Worm (Caenorhabditis elegans) whole organism, early embryonic: ENCODE data around the gene sri-21.

Source experiments
- B0310.2 ChIP-seq: sonication (generic microtip); optimal IDR thresholded peaks from 2 replicates; lab custom pipeline; 2016; ENCODE audit warnings: mild to moderate bottlenecking, missing genetic modification characterization, missing compliant biosample characterization
- F13C5.2 ChIP-seq: sonication (generic microtip); optimal IDR thresholded peaks from 2 replicates; lab custom pipeline; 2017; ENCODE audit warnings: mild to moderate bottlenecking, missing genetic modification characterization, inconsistent platforms, missing compliant biosample characterization
- aly-1 ChIP-seq: sonication (generic microtip); optimal IDR thresholded peaks from 2 replicates; lab custom pipeline; 2016; ENCODE audit warnings: missing genetic modification characterization, missing compliant biosample characterization
- ama-1 ChIP-seq: fragments of 150-350 bp; optimal IDR thresholded peaks from 2 replicates; lab custom pipeline; 2014
- ceh-13 ChIP-seq: fragments of 200-800 bp; sonication (Bioruptor generic); optimal IDR thresholded peaks from 2 replicates; lab custom pipeline; 2018; ENCODE audit warnings: mild to moderate bottlenecking, missing genetic modification characterization, missing compliant biosample characterization
- ceh-36 ChIP-seq: sonication (generic microtip); optimal IDR thresholded peaks from 2 replicates; lab custom pipeline; 2016; ENCODE audit warnings: missing genetic modification characterization, inconsistent platforms, missing compliant biosample characterization
- ets-7 ChIP-seq: sonication (generic microtip); optimal IDR thresholded peaks from 2 replicates; lab custom pipeline; 2016; ENCODE audit warnings: missing genotype, missing genetic modification characterization, missing compliant biosample characterization
- flt-1 ChIP-seq: fragments of 200-800 bp; sonication (Bioruptor generic); IDR thresholded peaks from 2 replicates; pipeline ENCODE4 v1.3.6; 2022; ENCODE audit warnings: missing genetic modification characterization, missing compliant biosample characterization
- hmbx-1 ChIP-seq: sonication (generic microtip); optimal IDR thresholded peaks from 2 replicates; lab custom pipeline; 2016; ENCODE audit warnings: mild to moderate bottlenecking, missing genetic modification characterization, missing compliant biosample characterization
- hmg-4 ChIP-seq: fragments of 200-800 bp; sonication (Bioruptor generic); optimal IDR thresholded peaks from 2 replicates; lab custom pipeline; 2018; ENCODE audit warnings: mild to moderate bottlenecking, missing genetic modification characterization, missing compliant biosample characterization
- hnd-1 ChIP-seq: sonication (generic microtip); optimal IDR thresholded peaks from 2 replicates; lab custom pipeline; 2016; ENCODE audit warnings: missing genetic modification characterization, missing compliant biosample characterization
- pes-1 ChIP-seq: fragments of 200-800 bp; sonication (Bioruptor generic); IDR thresholded peaks from 2 replicates; pipeline ENCODE4 v1.3.6; 2022; ENCODE audit warnings: missing genetic modification reagents, missing genetic modification characterization, missing compliant biosample characterization
- scrt-1 ChIP-seq: fragments of 200-800 bp; sonication (Bioruptor generic); IDR thresholded peaks from 2 replicates; pipeline ENCODE4 v1.3.6; 2022; ENCODE audit warnings: missing genetic modification characterization, missing compliant biosample characterization
- sea-1 ChIP-seq: fragments of 200-800 bp; sonication (Bioruptor generic); conservative IDR thresholded peaks from 2 replicates; pipeline ENCODE4 v1.3.6; 2022; ENCODE audit warnings: missing genetic modification characterization, missing compliant biosample characterization
- tbx-11 ChIP-seq: fragments of 200-800 bp; sonication (Bioruptor generic); IDR thresholded peaks from 2 replicates; pipeline ENCODE4 v1.3.6; 2022; ENCODE audit warnings: missing genetic modification characterization, missing compliant biosample characterization
- tbx-37 ChIP-seq: fragments of 200-800 bp; sonication (Bioruptor generic); conservative IDR thresholded peaks from 2 replicates; pipeline ENCODE4 v1.3.6; 2022; ENCODE audit warnings: missing genetic modification reagents, missing genetic modification characterization, missing compliant biosample characterization
- tra-4 ChIP-seq: sonication (generic microtip); optimal IDR thresholded peaks from 2 replicates; lab custom pipeline; 2017; ENCODE audit warnings: missing genetic modification characterization, missing compliant biosample characterization

sri-21 gene

ce11 chrV:3541117-3541516 lies 8.5 kb upstream of the sri-21 start, which contains the start of gene srbc-67:
srbc-67 (minus strand) TSS chrV:3541217.
- TF ChIP-seq hmg-4 (GFP tag; lab: Kevin White, UChicago) (no peak), ets-7 (tag; lab: Kevin White, UChicago) (no peak), hnd-1 (tag; lab: Kevin White, UChicago) (no peak), tra-4 (no peak), pes-1 (GFP tag; lab: Robert Waterston, UW) (no peak), hmbx-1 (tag; lab: Kevin White, UChicago) (no peak), ceh-36 (tag; lab: Kevin White, UChicago) (no peak), sea-1 (GFP tag; lab: Robert Waterston, UW) (no peak), aly-1 (tag; lab: Kevin White, UChicago) (no peak), tbx-11 (GFP tag; lab: Robert Waterston, UW) (no peak), scrt-1 (GFP tag; lab: Robert Waterston, UW) (no peak), flt-1 (no peak), ama-1 (lab: Kevin White, UChicago) (no peak), B0310.2 (no peak), F13C5.2 (tag; lab: Kevin White, UChicago) (no peak), ceh-13 (no peak), tbx-37 (no peak)

ce11 chrV:3543344-3543743 lies 6.3 kb upstream of the sri-21 start, which contains the start of gene nhr-222:
nhr-222 (minus strand) TSS chrV:3543444.
- no peak for TF ChIP-seq ama-1 (lab: Kevin White, UChicago)
- TF ChIP-seq sea-1 (GFP tag; lab: Robert Waterston, UW) = no peak
- no peak for TF ChIP-seq flt-1
- TF ChIP-seq hmg-4 (GFP tag; lab: Kevin White, UChicago) = no peak
- no peak for TF ChIP-seq F13C5.2 (tag; lab: Kevin White, UChicago)
- TF ChIP-seq hnd-1 (tag; lab: Kevin White, UChicago) = no peak
- no peak for TF ChIP-seq ceh-13
- TF ChIP-seq tra-4 = no peak
- no peak for TF ChIP-seq aly-1 (tag; lab: Kevin White, UChicago)
- no peak for TF ChIP-seq pes-1 (GFP tag; lab: Robert Waterston, UW)

ce11 chrV:3546517-3546916 lies 3.1 kb upstream of the sri-21 start, which contains the start of gene srbc-68:
srbc-68 (minus strand) TSS chrV:3546617.
- no peak for TF ChIP-seq sea-1 (GFP tag; lab: Robert Waterston, UW)
- no peak for TF ChIP-seq ets-7 (tag; lab: Kevin White, UChicago)
- TF ChIP-seq hmbx-1 (tag; lab: Kevin White, UChicago) = no peak
- TF ChIP-seq tra-4 = no peak
- no peak for TF ChIP-seq B0310.2
- TF ChIP-seq ceh-36 (tag; lab: Kevin White, UChicago) = no peak
- no peak for TF ChIP-seq flt-1
- TF ChIP-seq tbx-11 (GFP tag; lab: Robert Waterston, UW) = no peak
- TF ChIP-seq scrt-1 (GFP tag; lab: Robert Waterston, UW) = no peak
- TF ChIP-seq tbx-37 = no peak
- TF ChIP-seq F13C5.2 (tag; lab: Kevin White, UChicago) = no peak
- no peak for TF ChIP-seq ama-1 (lab: Kevin White, UChicago)
- no peak for TF ChIP-seq aly-1 (tag; lab: Kevin White, UChicago)
- no peak for TF ChIP-seq hmg-4 (GFP tag; lab: Kevin White, UChicago)
- no peak for TF ChIP-seq hnd-1 (tag; lab: Kevin White, UChicago)

- TF ChIP-seq F13C5.2 (tag; lab: Kevin White, UChicago) = no peak
- TF ChIP-seq tbx-11 (GFP tag; lab: Robert Waterston, UW) = no peak
- TF ChIP-seq ama-1 (lab: Kevin White, UChicago) = no peak
- no peak for TF ChIP-seq hnd-1 (tag; lab: Kevin White, UChicago)
- no peak for TF ChIP-seq hmg-4 (GFP tag; lab: Kevin White, UChicago)
- no peak for TF ChIP-seq hmbx-1 (tag; lab: Kevin White, UChicago)
- no peak for TF ChIP-seq ceh-13
- TF ChIP-seq flt-1 = no peak
- no peak for TF ChIP-seq pes-1 (GFP tag; lab: Robert Waterston, UW)
- no peak for TF ChIP-seq scrt-1 (GFP tag; lab: Robert Waterston, UW)
- no peak for TF ChIP-seq B0310.2
- TF ChIP-seq tbx-37 = no peak
- no peak for TF ChIP-seq aly-1 (tag; lab: Kevin White, UChicago)
- TF ChIP-seq ceh-36 (tag; lab: Kevin White, UChicago) = no peak
- TF ChIP-seq tra-4 = no peak
Measured at ce11 chrV:3548798-3549197, 855 bp upstream of the sri-21 start, which contains the start of gene srw-130. srw-130 (minus strand) TSS chrV:3548898.

- TF ChIP-seq tbx-37 = no peak
- no peak for TF ChIP-seq F13C5.2 (tag; lab: Kevin White, UChicago)
- TF ChIP-seq flt-1 = no peak
- no peak for TF ChIP-seq hmbx-1 (tag; lab: Kevin White, UChicago)
- no peak for TF ChIP-seq hnd-1 (tag; lab: Kevin White, UChicago)
- TF ChIP-seq ets-7 (tag; lab: Kevin White, UChicago) = no peak
- no peak for TF ChIP-seq ceh-13
- TF ChIP-seq sea-1 (GFP tag; lab: Robert Waterston, UW) = no peak
- TF ChIP-seq ama-1 (lab: Kevin White, UChicago) = no peak
- TF ChIP-seq tra-4 = no peak
- no peak for TF ChIP-seq tbx-11 (GFP tag; lab: Robert Waterston, UW)
- TF ChIP-seq aly-1 (tag; lab: Kevin White, UChicago) = no peak
- no peak for TF ChIP-seq scrt-1 (GFP tag; lab: Robert Waterston, UW)
- no peak for TF ChIP-seq ceh-36 (tag; lab: Kevin White, UChicago)
- no peak for TF ChIP-seq pes-1 (GFP tag; lab: Robert Waterston, UW)
- TF ChIP-seq B0310.2 = no peak
- TF ChIP-seq hmg-4 (GFP tag; lab: Kevin White, UChicago) = no peak
Measured at ce11 chrV:3551765-3552164, 2.1 kb downstream of the sri-21 start, which contains the start of gene grl-28. grl-28 (minus strand) TSS chrV:3551865.

- no peak for TF ChIP-seq ets-7 (tag; lab: Kevin White, UChicago)
- TF ChIP-seq ceh-13 = no peak
- no peak for TF ChIP-seq pes-1 (GFP tag; lab: Robert Waterston, UW)
- TF ChIP-seq aly-1 (tag; lab: Kevin White, UChicago) = no peak
- TF ChIP-seq tbx-11 (GFP tag; lab: Robert Waterston, UW) = no peak
- TF ChIP-seq sea-1 (GFP tag; lab: Robert Waterston, UW) = no peak
- no peak for TF ChIP-seq ama-1 (lab: Kevin White, UChicago)
Measured at ce11 chrV:3552740-3553469, 3.3 kb downstream of the sri-21 start, which contains the start of gene T24A6.20. T24A6.20 (plus strand) TSS chrV:3553134.
